Worm (Caenorhabditis elegans): ENCODE results near the gene dlg-1.

DNA sequence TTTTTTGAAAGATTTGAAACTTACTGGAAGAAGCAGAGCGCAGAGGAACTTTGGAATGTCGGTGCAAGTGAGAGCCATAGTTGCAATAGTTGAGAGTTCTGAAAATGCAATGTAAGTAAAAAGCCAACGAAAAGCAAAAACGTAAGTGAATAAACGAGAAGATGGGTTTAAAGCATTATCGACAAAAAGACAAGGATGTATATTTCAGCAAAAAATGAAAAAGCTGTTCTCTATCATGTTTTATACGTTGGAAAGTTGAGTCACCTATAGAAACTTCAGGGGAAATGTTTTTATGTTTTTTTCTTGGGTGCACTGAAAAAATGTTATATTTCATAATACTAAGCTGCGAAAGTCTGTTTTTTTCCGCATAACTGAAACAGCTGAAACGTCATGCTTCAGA, 37.6 kb downstream of the dlg-1 start, which contains the start of gene T23F2.5:
- TF ChIP-seq ama-1 (optimal IDR thresholded peaks at IDR 0.05) (no peak), ama-1 (GFP tag; optimal IDR thresholded peaks at IDR 0.05) (no peak), B0019.2 (GFP tag; conservative IDR thresholded peaks at IDR 0.05) (no peak), T26A5.8 (tag; optimal IDR thresholded peaks at IDR 0.05) (no peak), unc-62 (GFP tag; optimal IDR thresholded peaks at IDR 0.05) (no peak), madf-10 (tag; optimal IDR thresholded peaks at IDR 0.05) (no peak), rpc-1 (optimal IDR thresholded peaks at IDR 0.05) (no peak), rpc-1 (tag; optimal IDR thresholded peaks at IDR 0.05) (no peak), bed-2 (GFP tag; IDR thresholded peaks at IDR 0.05) (no peak), efl-1 (GFP tag; optimal IDR thresholded peaks at IDR 0.05) (no peak), cebp-2 (GFP tag; IDR thresholded peaks at IDR 0.05) (no peak)

Measured in whole organism, young adult.